Worm (Caenorhabditis elegans) whole organism, late embryonic: ENCODE measurements around the gene F52D2.6.
A peak's percentile ranks its signal among the peaks of the same experiment; 100 is the strongest.

Source experiments
- C38D4.7 ChIP-seq: fragments of 200-800 bp; sonication (Bioruptor generic); optimal IDR thresholded peaks from 2 replicates; lab custom pipeline; 2018; ENCODE audit warnings: mild to moderate bottlenecking, missing genetic modification characterization, moderate library complexity, missing compliant biosample characterization
- F13H6.1 ChIP-seq: sonication (generic microtip); optimal IDR thresholded peaks from 2 replicates; lab custom pipeline; 2016; ENCODE audit warnings: missing genetic modification characterization, missing compliant biosample characterization
- K09A11.1 ChIP-seq: sonication (generic microtip); optimal IDR thresholded peaks from 2 replicates; lab custom pipeline; 2017; ENCODE audit warnings: antibody characterized with exemption, mild to moderate bottlenecking, missing genetic modification characterization, missing compliant biosample characterization; ENCODE audit not compliant: insufficient read depth
- T23F11.4 ChIP-seq: fragments of 200-800 bp; sonication (Bioruptor generic); optimal IDR thresholded peaks from 2 replicates; lab custom pipeline; 2018; ENCODE audit warnings: mild to moderate bottlenecking, missing genetic modification characterization, missing compliant biosample characterization
- Y22D7AL.16 ChIP-seq: sonication (generic microtip); optimal IDR thresholded peaks from 2 replicates; lab custom pipeline; 2016; ENCODE audit warnings: missing genetic modification characterization, missing compliant biosample characterization
- ahr-1 ChIP-seq: sonication (generic microtip); optimal IDR thresholded peaks from 2 replicates; lab custom pipeline; 2016; ENCODE audit warnings: missing genetic modification characterization, missing compliant biosample characterization
- ama-1 ChIP-seq: fragments of 150-350 bp; optimal IDR thresholded peaks from 2 replicates; lab custom pipeline; 2014
- ceh-14 ChIP-seq: sonication (generic microtip); optimal IDR thresholded peaks from 2 replicates; lab custom pipeline; 2016; ENCODE audit warnings: missing genotype, missing genetic modification characterization, missing compliant biosample characterization
- ceh-2 ChIP-seq: sonication (generic microtip); optimal IDR thresholded peaks from 2 replicates; lab custom pipeline; 2016; ENCODE audit warnings: missing genotype, missing genetic modification characterization, missing compliant biosample characterization
- ceh-22 ChIP-seq: sonication (generic microtip); optimal IDR thresholded peaks from 2 replicates; lab custom pipeline; 2017; ENCODE audit warnings: missing biosample characterization, missing genetic modification characterization
- ceh-30 ChIP-seq: fragments of 150-350 bp; optimal IDR thresholded peaks from 2 replicates; lab custom pipeline; 2014; ENCODE audit warnings: missing biosample characterization, missing genetic modification characterization
- ceh-34 ChIP-seq: sonication (generic microtip); optimal IDR thresholded peaks from 2 replicates; lab custom pipeline; 2016; ENCODE audit warnings: mild to moderate bottlenecking, missing genetic modification characterization, missing compliant biosample characterization
- ceh-45 ChIP-seq: fragments of 200-800 bp; sonication (Bioruptor generic); IDR thresholded peaks from 2 replicates; pipeline ENCODE4 v1.3.6; 2022; ENCODE audit warnings: missing genetic modification reagents, missing genetic modification characterization, missing compliant biosample characterization
- ceh-9 ChIP-seq: sonication (generic microtip); optimal IDR thresholded peaks from 2 replicates; lab custom pipeline; 2016; ENCODE audit warnings: mild to moderate bottlenecking, missing genetic modification characterization, inconsistent platforms, missing compliant biosample characterization
- dmd-4 ChIP-seq: sonication (generic microtip); optimal IDR thresholded peaks from 2 replicates; lab custom pipeline; 2016; ENCODE audit warnings: borderline replicate concordance, missing genetic modification characterization, missing compliant biosample characterization
- elt-2 ChIP-seq: sonication (generic microtip); optimal IDR thresholded peaks from 2 replicates; lab custom pipeline; 2016; ENCODE audit warnings: missing genetic modification reagents, missing genetic modification characterization, missing compliant biosample characterization
- elt-4 ChIP-seq: sonication (generic microtip); optimal IDR thresholded peaks from 2 replicates; lab custom pipeline; 2016; ENCODE audit warnings: missing genetic modification characterization, missing compliant biosample characterization
- ets-4 ChIP-seq: sonication (generic microtip); optimal IDR thresholded peaks from 2 replicates; lab custom pipeline; 2016; ENCODE audit warnings: missing genetic modification characterization, missing compliant biosample characterization
- fax-1 ChIP-seq: sonication (generic microtip); optimal IDR thresholded peaks from 2 replicates; lab custom pipeline; 2016; ENCODE audit warnings: missing genotype, missing genetic modification characterization, missing compliant biosample characterization
- fkh-10 ChIP-seq: fragments of 150-350 bp; optimal IDR thresholded peaks from 2 replicates; lab custom pipeline; 2014; ENCODE audit warnings: missing biosample characterization, missing genetic modification reagents, missing genetic modification characterization
- fkh-6 ChIP-seq: sonication (generic microtip); optimal IDR thresholded peaks from 2 replicates; lab custom pipeline; 2016; ENCODE audit warnings: missing genetic modification characterization, missing compliant biosample characterization
- hlh-6 ChIP-seq: sonication (generic microtip); optimal IDR thresholded peaks from 2 replicates; lab custom pipeline; 2016; ENCODE audit warnings: missing genotype, missing genetic modification characterization, missing compliant biosample characterization
- lim-6 ChIP-seq: sonication (generic microtip); optimal IDR thresholded peaks from 2 replicates; lab custom pipeline; 2016; ENCODE audit warnings: missing genetic modification characterization, missing compliant biosample characterization
- madf-2 ChIP-seq: sonication (generic microtip); optimal IDR thresholded peaks from 2 replicates; lab custom pipeline; 2017; ENCODE audit warnings: missing genetic modification characterization, missing compliant biosample characterization
- nfya-1 ChIP-seq: sonication (generic microtip); optimal IDR thresholded peaks from 2 replicates; lab custom pipeline; 2017; ENCODE audit warnings: missing genetic modification characterization, mild to moderate bottlenecking, missing compliant biosample characterization, antibody characterized with exemption, moderate library complexity
- npax-4 ChIP-seq: sonication (generic microtip); optimal IDR thresholded peaks from 2 replicates; lab custom pipeline; 2016; ENCODE audit warnings: missing genetic modification characterization, missing compliant biosample characterization
- odd-2 ChIP-seq: sonication (generic microtip); optimal IDR thresholded peaks from 2 replicates; lab custom pipeline; 2017; ENCODE audit warnings: antibody characterized with exemption, mild to moderate bottlenecking, missing genetic modification characterization, missing compliant biosample characterization
- pag-3 ChIP-seq: sonication (generic microtip); optimal IDR thresholded peaks from 2 replicates; lab custom pipeline; 2016; ENCODE audit warnings: missing compliant biosample characterization, missing genetic modification characterization, borderline replicate concordance
- pat-9 ChIP-seq: fragments of 200-800 bp; sonication (Bioruptor generic); optimal IDR thresholded peaks from 2 replicates; lab custom pipeline; 2018; ENCODE audit warnings: mild to moderate bottlenecking, missing genetic modification characterization, moderate library complexity, missing compliant biosample characterization
- pha-2 ChIP-seq: sonication (generic microtip); optimal IDR thresholded peaks from 2 replicates; lab custom pipeline; 2017; ENCODE audit warnings: mild to moderate bottlenecking, missing genetic modification characterization, missing compliant biosample characterization
- pqm-1 ChIP-seq: sonication (generic microtip); optimal IDR thresholded peaks from 2 replicates; lab custom pipeline; 2016; ENCODE audit warnings: missing genetic modification characterization, missing compliant biosample characterization
- rnt-1 ChIP-seq: sonication (generic microtip); optimal IDR thresholded peaks from 2 replicates; lab custom pipeline; 2016; ENCODE audit warnings: missing genetic modification characterization, missing compliant biosample characterization
- sdc-2 ChIP-seq: sonication (generic microtip); optimal IDR thresholded peaks from 2 replicates; lab custom pipeline; 2016; ENCODE audit warnings: missing genotype, missing genetic modification characterization, missing compliant biosample characterization
- sox-2 ChIP-seq: fragments of 200-800 bp; sonication (Bioruptor generic); IDR thresholded peaks from 2 replicates; pipeline ENCODE4 v1.3.6; 2022; ENCODE audit warnings: missing genetic modification reagents, missing genetic modification characterization, missing compliant biosample characterization
- sox-4 ChIP-seq: sonication (generic microtip); optimal IDR thresholded peaks from 2 replicates; lab custom pipeline; 2017; ENCODE audit warnings: mild to moderate bottlenecking, missing genetic modification characterization, inconsistent platforms, missing compliant biosample characterization
- tbx-2 ChIP-seq: sonication (generic microtip); optimal IDR thresholded peaks from 2 replicates; lab custom pipeline; 2016; ENCODE audit warnings: missing genetic modification characterization, missing compliant biosample characterization
- ttx-3 ChIP-seq: sonication (generic microtip); optimal IDR thresholded peaks from 2 replicates; lab custom pipeline; 2016; ENCODE audit warnings: missing genetic modification reagents, missing genetic modification characterization, missing compliant biosample characterization
- unc-42 ChIP-seq: sonication (generic microtip); optimal IDR thresholded peaks from 2 replicates; lab custom pipeline; 2016; ENCODE audit warnings: missing genotype, missing genetic modification characterization, missing compliant biosample characterization
- unc-55 ChIP-seq: sonication (generic microtip); optimal IDR thresholded peaks from 2 replicates; lab custom pipeline; 2017; ENCODE audit warnings: missing biosample characterization, missing genetic modification reagents, missing genetic modification characterization
- unc-86 ChIP-seq: sonication (generic microtip); optimal IDR thresholded peaks from 2 replicates; lab custom pipeline; 2016; ENCODE audit warnings: missing genetic modification characterization, missing compliant biosample characterization
- zip-5 ChIP-seq: sonication (generic microtip); optimal IDR thresholded peaks from 2 replicates; lab custom pipeline; 2016; ENCODE audit warnings: missing genetic modification characterization, missing compliant biosample characterization

Gene F52D2.6

DNA sequence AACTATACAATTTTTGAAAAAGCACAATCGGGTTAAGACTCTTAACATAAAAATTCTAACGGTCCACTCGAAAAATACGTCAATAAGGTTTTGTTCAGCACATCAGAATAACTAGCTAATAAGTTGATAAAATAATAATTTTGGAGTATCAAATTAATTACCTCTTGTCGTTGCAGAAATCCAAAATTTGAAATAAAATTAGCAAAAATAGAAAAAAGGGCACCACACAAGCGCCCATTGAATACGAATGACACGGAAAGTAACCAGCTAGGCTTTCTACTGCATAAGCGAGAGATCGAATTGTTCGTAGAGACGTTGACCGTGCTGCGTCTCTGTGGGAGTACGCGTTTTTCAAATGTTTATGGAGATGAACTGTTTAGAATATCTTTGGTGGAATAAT is 16.7 kb upstream of the F52D2.6 start:
- TF ChIP-seq Y22D7AL.16 (no peak), sox-4 (tag; lab: Kevin White, UChicago) (no peak), zip-5 (tag; lab: Kevin White, UChicago) (no peak), tbx-2 (tag; lab: Kevin White, UChicago) (no peak), ahr-1 (tag; lab: Kevin White, UChicago) (no peak), ceh-9 (no peak), fax-1 (tag; lab: Kevin White, UChicago) (no peak), ceh-30 (tag; lab: Kevin White, UChicago) (no peak), C38D4.7 (GFP tag; lab: Kevin White, UChicago) (no peak), ceh-2 (tag; lab: Kevin White, UChicago) (no peak), dmd-4 (no peak), unc-86 (no peak), elt-2 (tag; lab: Kevin White, UChicago) (no peak), ceh-22 (tag; lab: Kevin White, UChicago) (no peak), elt-4 (no peak), ama-1 (no peak), T23F11.4 (GFP tag; lab: Kevin White, UChicago) (no peak)

DNA sequence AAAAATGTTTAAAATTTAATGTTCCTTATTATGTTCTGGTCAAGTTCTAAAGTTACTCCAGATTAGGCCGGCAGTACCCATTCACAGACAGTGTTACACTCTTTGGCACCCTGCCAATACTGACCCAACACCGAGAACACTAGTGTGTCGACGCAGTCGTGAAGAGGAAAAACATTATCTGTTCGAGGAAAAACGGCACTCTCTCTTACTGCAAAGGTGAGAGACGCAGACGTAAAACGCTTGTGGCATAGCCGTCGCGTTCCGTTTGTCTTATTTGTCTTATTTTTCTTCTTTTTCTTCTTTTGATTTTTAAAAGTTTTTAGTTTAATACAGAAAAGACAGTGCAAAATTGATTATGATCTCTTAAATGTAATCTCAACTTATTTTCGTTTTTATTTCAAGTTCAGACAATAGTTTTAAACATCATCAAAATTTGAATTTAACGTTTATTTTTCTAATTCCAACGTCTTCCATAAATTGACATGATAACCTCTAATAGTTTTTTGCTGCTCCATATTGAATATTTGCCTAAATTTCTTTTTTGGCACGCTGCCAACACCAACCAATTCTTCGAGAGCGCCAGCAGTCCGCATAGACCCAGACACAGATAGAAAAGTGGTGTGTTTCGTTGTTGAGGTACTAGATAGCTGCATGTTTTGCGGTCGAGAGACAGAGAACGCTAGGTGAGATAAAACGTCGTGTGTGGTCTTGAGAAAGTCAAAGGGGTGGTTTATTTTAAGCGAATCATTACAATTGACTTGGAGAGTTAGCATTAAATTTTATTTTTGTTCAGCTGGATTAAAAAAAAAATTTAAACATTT is 14.7 kb upstream of the F52D2.6 start:
- TF ChIP-seq ceh-14 (tag; lab: Kevin White, UChicago) (no peak), sox-2 (GFP tag; lab: Robert Waterston, UW) (no peak), rnt-1 (tag; lab: Kevin White, UChicago) (peak; percentile 93), K09A11.1 (tag; lab: Kevin White, UChicago) (no peak), nfya-1 (tag; lab: Kevin White, UChicago) (peak; percentile 9), ets-4 (tag; lab: Kevin White, UChicago) (no peak), madf-2 (tag; lab: Kevin White, UChicago) (no peak), pag-3 (no peak), sdc-2 (peak; percentile 95), pha-2 (tag; lab: Kevin White, UChicago) (no peak), fax-1 (tag; lab: Kevin White, UChicago) (no peak)

ce11 chrX:1962273-1962672 is 13.5 kb upstream of the F52D2.6 start, which contains the start of gene F52D2.7:
TSS of gene F52D2.7 (plus strand) at chrX:1962573.
- no peak for TF ChIP-seq unc-42 (tag; lab: Kevin White, UChicago)
- no peak for TF ChIP-seq ceh-45 (GFP tag; lab: Robert Waterston, UW)
- no peak for TF ChIP-seq ceh-2 (tag; lab: Kevin White, UChicago)
- TF ChIP-seq unc-55: no peak
- TF ChIP-seq pqm-1: no peak
- no peak for TF ChIP-seq ceh-14 (tag; lab: Kevin White, UChicago)
- no peak for TF ChIP-seq nfya-1 (tag; lab: Kevin White, UChicago)
- no peak for TF ChIP-seq elt-4
- no peak for TF ChIP-seq ttx-3
- no peak for TF ChIP-seq fkh-6 (tag; lab: Kevin White, UChicago)
- TF ChIP-seq, all 69 proteins: peak for 0

- TF ChIP-seq hlh-6 (tag; lab: Kevin White, UChicago): no peak
- no peak for TF ChIP-seq ceh-34 (tag; lab: Kevin White, UChicago)
- TF ChIP-seq F13H6.1 (tag; lab: Kevin White, UChicago): no peak
- no peak for TF ChIP-seq odd-2 (tag; lab: Kevin White, UChicago)
- no peak for TF ChIP-seq sdc-2
- TF ChIP-seq ttx-3: no peak
- no peak for TF ChIP-seq lim-6
- TF ChIP-seq npax-4 (tag; lab: Kevin White, UChicago): no peak
- TF ChIP-seq fkh-10 (GFP tag; lab: Kevin White, UChicago): no peak
- no peak for TF ChIP-seq C38D4.7 (GFP tag; lab: Kevin White, UChicago)
- TF ChIP-seq pat-9: no peak
These were observed 11.4 kb upstream of the F52D2.6 start for ce11 chrX:1964411-1964810.
